Worm (Caenorhabditis elegans): Measurements from ENCODE around the gene F31B12.4.

The F31B12.4 gene

ce11 chrX:10837609-10838008 is 33.1 kb downstream of the F31B12.4 start:
- no peak for TF ChIP-seq hmg-11 (tag; optimal IDR thresholded peaks at IDR 0.05)
- no peak for TF ChIP-seq nhr-25 (tag; optimal IDR thresholded peaks at IDR 0.05)
- TF ChIP-seq elt-2 (tag; optimal IDR thresholded peaks at IDR 0.05): no peak
- TF ChIP-seq lsy-12 (tag; optimal IDR thresholded peaks at IDR 0.05): no peak
- TF ChIP-seq sea-2 (GFP tag; optimal IDR thresholded peaks at IDR 0.05): no peak
- TF ChIP-seq ceh-16 (tag; optimal IDR thresholded peaks at IDR 0.05): no peak
- no peak for TF ChIP-seq zag-1 (tag; optimal IDR thresholded peaks at IDR 0.05)
- no peak for TF ChIP-seq nhr-43 (tag; optimal IDR thresholded peaks at IDR 0.05; ENCODE audit: poor library complexity, severe bottlenecking)
- TF ChIP-seq mdl-1 (tag; optimal IDR thresholded peaks at IDR 0.05): no peak
- TF ChIP-seq nhr-237 (tag; optimal IDR thresholded peaks at IDR 0.05): no peak
- TF ChIP-seq aly-2 (tag; optimal IDR thresholded peaks at IDR 0.05): no peak
- TF ChIP-seq unc-62 (GFP tag; optimal IDR thresholded peaks at IDR 0.05): no peak
- TF ChIP-seq ama-1 (optimal IDR thresholded peaks at IDR 0.05): no peak
- TF ChIP-seq fkh-2 (tag; optimal IDR thresholded peaks at IDR 0.05): no peak
- no peak for TF ChIP-seq elt-1 (tag; optimal IDR thresholded peaks at IDR 0.05)
- no peak for TF ChIP-seq snpc-4 (tag; optimal IDR thresholded peaks at IDR 0.05)
- TF ChIP-seq ztf-11 (tag; optimal IDR thresholded peaks at IDR 0.05): no peak
- TF ChIP-seq nfya-1 (tag; optimal IDR thresholded peaks at IDR 0.05; ENCODE audit: insufficient read depth): no peak
- no peak for TF ChIP-seq nhr-11 (tag; optimal IDR thresholded peaks at IDR 0.05)
- TF ChIP-seq nhr-77 (tag; optimal IDR thresholded peaks at IDR 0.05): no peak

- TF ChIP-seq nhr-43 (tag; optimal IDR thresholded peaks at IDR 0.05; ENCODE audit: poor library complexity, severe bottlenecking): no peak
- TF ChIP-seq ZK546.5 (tag; optimal IDR thresholded peaks at IDR 0.05): no peak
- TF ChIP-seq egl-27 (tag; optimal IDR thresholded peaks at IDR 0.05): no peak
- TF ChIP-seq elt-3 (tag; optimal IDR thresholded peaks at IDR 0.05): no peak
- no peak for TF ChIP-seq ceh-9 (tag; optimal IDR thresholded peaks at IDR 0.05)
- TF ChIP-seq nhr-76 (tag; optimal IDR thresholded peaks at IDR 0.05): no peak
- TF ChIP-seq nhr-28 (tag; optimal IDR thresholded peaks at IDR 0.05): no peak
- no peak for TF ChIP-seq skn-1 (tag; optimal IDR thresholded peaks at IDR 0.05)
- TF ChIP-seq R02D3.7 (tag; optimal IDR thresholded peaks at IDR 0.05): no peak
Measured at ce11 chrX:10838550-10838949, 34.0 kb downstream of the F31B12.4 start, which contains the start of gene plc-1. Gene plc-1, minus strand, starts transcription at chrX:10838650.

- TF ChIP-seq nhr-67 (tag; optimal IDR thresholded peaks at IDR 0.05) (no peak), elt-2 (tag; optimal IDR thresholded peaks at IDR 0.05) (peak; percentile 17), ceh-28 (tag; optimal IDR thresholded peaks at IDR 0.05) (no peak)
Measured at ce11 chrX:10844137-10844536, 39.6 kb downstream of the F31B12.4 start.

- TF ChIP-seq pqm-1 (tag; optimal IDR thresholded peaks at IDR 0.05) (no peak), zag-1 (tag; optimal IDR thresholded peaks at IDR 0.05) (no peak)
Measured at ce11 chrX:10844602-10845354, 40.2 kb downstream of the F31B12.4 start, which contains the start of gene C05A9.2. Gene C05A9.2, minus strand, starts transcription at chrX:10844674.

DNA sequence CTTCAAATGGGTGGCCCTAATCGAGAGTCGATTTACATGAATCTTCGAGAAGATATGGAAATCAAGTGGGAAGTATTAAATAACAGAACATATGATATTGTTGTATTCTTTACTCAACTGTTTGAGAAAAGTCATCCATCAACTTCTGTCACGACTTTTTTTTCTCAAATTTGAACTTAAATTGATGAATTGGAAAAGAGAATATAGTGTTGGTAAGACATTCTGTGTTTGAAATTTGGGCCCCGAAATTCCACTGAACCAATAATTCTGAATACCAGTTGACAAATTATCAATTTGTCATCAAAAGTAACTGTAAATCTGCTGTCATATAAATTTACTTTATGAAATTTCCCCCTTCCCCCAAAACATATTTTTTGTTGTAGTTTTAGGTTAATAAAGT is 42.4 kb downstream of the F31B12.4 start:
- TF ChIP-seq egl-27 (tag; optimal IDR thresholded peaks at IDR 0.05) (no peak), egl-5 (tag; optimal IDR thresholded peaks at IDR 0.05) (no peak), ceh-9 (tag; optimal IDR thresholded peaks at IDR 0.05) (no peak), ceh-16 (tag; optimal IDR thresholded peaks at IDR 0.05) (no peak), nhr-28 (tag; optimal IDR thresholded peaks at IDR 0.05) (no peak)

- TF ChIP-seq mdl-1 (tag; optimal IDR thresholded peaks at IDR 0.05) (no peak), elt-2 (tag; optimal IDR thresholded peaks at IDR 0.05) (peak; percentile 28)
Measured at ce11 chrX:10851202-10851601, 46.7 kb downstream of the F31B12.4 start.

Measured in whole organism, L3 larva.